Fruit fly (Drosophila melanogaster): Measurements from ENCODE around the gene CG13738.

Gene CG13738

dm6 chr3L:13925117-13925726, 48.1 kb downstream of the CG13738 start, which contains the start of gene Rgl (continued):
- TF ChIP-seq pita (GFP tag; optimal IDR thresholded peaks at IDR 0.05) (no peak), amos (GFP tag; IDR thresholded peaks at IDR 0.05; ENCODE audit: partially characterized antibody) (peak; percentile 29; the same call in 1 of the 2 replicates), row (GFP tag; IDR thresholded peaks at IDR 0.05) (no peak), CG4282 (GFP tag; optimal IDR thresholded peaks at IDR 0.05) (no peak), CG6254 (GFP tag; optimal IDR thresholded peaks at IDR 0.05) (no peak), CG7271 (tag; optimal IDR thresholded peaks at IDR 0.05) (no peak), CG11247 (GFP tag; IDR thresholded peaks at IDR 0.05) (peak; percentile 27; the same call in 1 of the 2 replicates), lbe (GFP tag; optimal IDR thresholded peaks at IDR 0.05) (no peak), Pdp1 (GFP tag; optimal IDR thresholded peaks at IDR 0.05) (peak in 1 of 2 experiments; percentile 19), CG8388 (GFP tag; optimal IDR thresholded peaks at IDR 0.05) (no peak), Doc2 (GFP tag; IDR thresholded peaks at IDR 0.05) (no peak), zfh1 (GFP tag; IDR thresholded peaks at IDR 0.05) (no peak), Med (GFP tag) (peak; percentile 84), mld (GFP tag; IDR thresholded peaks at IDR 0.05; ENCODE audit: partially characterized antibody) (no peak), CG3726 (GFP tag; IDR thresholded peaks at IDR 0.05) (no peak), sob (GFP tag; IDR thresholded peaks at IDR 0.05) (peak; percentile 47; the same call in 1 of the 2 replicates), twi (tag; optimal IDR thresholded peaks at IDR 0.05) (no peak), CG7357 (GFP tag; IDR thresholded peaks at IDR 0.05) (no peak), Meics (GFP tag; optimal IDR thresholded peaks at IDR 0.05) (no peak), Awh (GFP tag; IDR thresholded peaks at IDR 0.05) (0 out of 2 replicates have a peak, but pooled peaks have one; percentile 24), NfI (GFP tag; optimal IDR thresholded peaks at IDR 0.05) (no peak), sens-2 (GFP tag; IDR thresholded peaks at IDR 0.05) (no peak), Antp (GFP tag; optimal IDR thresholded peaks at IDR 0.05) (no peak), CG4328 (GFP tag; optimal IDR thresholded peaks at IDR 0.05) (no peak), CG2889 (GFP tag; IDR thresholded peaks at IDR 0.05) (no peak), CG30431 (GFP tag; optimal IDR thresholded peaks at IDR 0.05) (no peak), schlank (tag; optimal IDR thresholded peaks at IDR 0.05) (no peak), CG12942 (GFP tag; optimal IDR thresholded peaks at IDR 0.05) (no peak), salm (tag; optimal IDR thresholded peaks at IDR 0.05) (no peak), CG14441 (GFP tag; IDR thresholded peaks at IDR 0.05) (no peak), Gsc (GFP tag; IDR thresholded peaks at IDR 0.05) (no peak), Dll (GFP tag; IDR thresholded peaks at IDR 0.05; ENCODE audit: partially characterized antibody) (no peak), CG13424 (tag; optimal IDR thresholded peaks at IDR 0.05) (no peak), insv (GFP tag; optimal IDR thresholded peaks at IDR 0.05) (peak in 1 of 2 experiments; percentile 78), CG18599 (GFP tag; optimal IDR thresholded peaks at IDR 0.05) (no peak), CG30020 (tag; optimal IDR thresholded peaks at IDR 0.05) (no peak), HLH4C (GFP tag; IDR thresholded peaks at IDR 0.05; ENCODE audit: partially characterized antibody) (no peak), nerfin-2 (GFP tag; IDR thresholded peaks at IDR 0.05; ENCODE audit: partially characterized antibody) (no peak), phol (tag; optimal IDR thresholded peaks at IDR 0.05) (no peak), CG42726 (GFP tag; IDR thresholded peaks at IDR 0.05; ENCODE audit: partially characterized antibody) (no peak), onecut (GFP tag; IDR thresholded peaks at IDR 0.05) (0 out of 2 replicates have a peak, but pooled peaks have one; percentile 11), Aef1 (GFP tag; IDR thresholded peaks at IDR 0.05) (0 out of 3 replicates have a peak, but pooled peaks have one; percentile 26), ci (GFP tag; IDR thresholded peaks at IDR 0.05) (peak; percentile 54; the same call in 1 of the 3 replicates), hbn (GFP tag; IDR thresholded peaks at IDR 0.05; ENCODE audit: partially characterized antibody) (no peak), CG31365 (tag; optimal IDR thresholded peaks at IDR 0.05) (no peak), scrt (GFP tag; optimal IDR thresholded peaks at IDR 0.05) (no peak), Atf6 (GFP tag; IDR thresholded peaks at IDR 0.05) (0 out of 2 replicates have a peak, but pooled peaks have one; percentile 50), GATAe (GFP tag; conservative IDR thresholded peaks at IDR 0.05) (no peak), inv (GFP tag; IDR thresholded peaks at IDR 0.05; ENCODE audit: partially characterized antibody) (no peak)

Measured in whole organism, embryonic.